Worm (Caenorhabditis elegans) whole organism, L2 larva: Measurements from ENCODE around the gene cal-8.

Experiments used
- C34F6.9 ChIP-seq: fragments of 150-350 bp; optimal IDR thresholded peaks from 2 replicates; lab custom pipeline; 2014; ENCODE audit warnings: missing biosample characterization, missing genetic modification characterization
- F13H6.1 ChIP-seq: sonication (generic microtip); optimal IDR thresholded peaks from 2 replicates; lab custom pipeline; 2016; ENCODE audit warnings: missing genetic modification characterization, missing compliant biosample characterization
- Y55F3AM.14 ChIP-seq: fragments of 200-800 bp; sonication (Bioruptor generic); optimal IDR thresholded peaks from 2 replicates; lab custom pipeline; 2018; ENCODE audit warnings: mild to moderate bottlenecking, missing genetic modification characterization, missing compliant biosample characterization
- ZK546.5 ChIP-seq: sonication (generic microtip); optimal IDR thresholded peaks from 2 replicates; lab custom pipeline; 2017; ENCODE audit warnings: missing biosample characterization, missing genetic modification characterization
- alr-1 ChIP-seq: fragments of 150-350 bp; optimal IDR thresholded peaks from 2 replicates; lab custom pipeline; 2014; ENCODE audit warnings: missing biosample characterization, missing genetic modification characterization
- blmp-1 ChIP-seq: sonication (generic microtip); optimal IDR thresholded peaks from 2 replicates; lab custom pipeline; 2017; ENCODE audit warnings: missing genetic modification characterization, mild to moderate bottlenecking, missing compliant biosample characterization, antibody characterized with exemption, moderate library complexity; ENCODE audit not compliant: insufficient read depth
- dmd-4 ChIP-seq: sonication (generic microtip); optimal IDR thresholded peaks from 2 replicates; lab custom pipeline; 2017; ENCODE audit warnings: missing biosample characterization, missing genetic modification characterization
- elt-1 ChIP-seq: fragments of 150-350 bp; optimal IDR thresholded peaks from 2 replicates; lab custom pipeline; 2014; ENCODE audit warnings: missing biosample characterization, missing genetic modification characterization
- elt-3 ChIP-seq: sonication (generic microtip); optimal IDR thresholded peaks from 2 replicates; lab custom pipeline; 2017; ENCODE audit warnings: missing biosample characterization, missing genetic modification characterization
- fos-1 ChIP-seq: fragments of 150-350 bp; optimal IDR thresholded peaks from 2 replicates; lab custom pipeline; 2014; ENCODE audit warnings: missing biosample characterization, missing genetic modification characterization
- gmeb-1 ChIP-seq: fragments of 150-350 bp; optimal IDR thresholded peaks from 2 replicates; lab custom pipeline; 2014; ENCODE audit warnings: missing biosample characterization, missing genetic modification characterization
- lin-11 ChIP-seq: fragments of 150-350 bp; sonication (generic microtip); optimal IDR thresholded peaks from 2 replicates; lab custom pipeline; 2014; ENCODE audit warnings: missing biosample characterization, missing genetic modification characterization, inconsistent platforms, mixed read lengths
- lin-13 ChIP-seq: fragments of 150-350 bp; optimal IDR thresholded peaks from 2 replicates; lab custom pipeline; 2014; ENCODE audit warnings: missing biosample characterization, missing genetic modification reagents, missing genetic modification characterization
- lin-39 ChIP-seq: fragments of 150-350 bp; optimal IDR thresholded peaks from 2 replicates; lab custom pipeline; 2014; ENCODE audit warnings: missing biosample characterization, missing genetic modification reagents, missing genetic modification characterization
- lsy-2 ChIP-seq, 2 experiments: fragments of 150-350 bp in 1 of 2; sonication (generic microtip) in 1 of 2; optimal IDR thresholded peaks; 2 replicates each; lab custom pipeline; 2014 to 2017; ENCODE audit warnings: missing biosample characterization in 2 of 2, missing genetic modification characterization in 2 of 2
- mab-5 ChIP-seq: fragments of 150-350 bp; optimal IDR thresholded peaks from 2 replicates; lab custom pipeline; 2014; ENCODE audit warnings: missing biosample characterization, missing genetic modification characterization
- mbf-1 ChIP-seq: sonication (generic microtip); optimal IDR thresholded peaks from 2 replicates; lab custom pipeline; 2017; ENCODE audit warnings: missing biosample characterization, missing genetic modification characterization
- mdl-1 ChIP-seq, 2 experiments: fragments of 150-350 bp in 1 of 2; sonication (generic microtip) in 1 of 2; optimal IDR thresholded peaks; 2 replicates each; lab custom pipeline; 2017; ENCODE audit warnings: missing biosample characterization in 2 of 2, missing genetic modification characterization in 2 of 2
- nhr-10 ChIP-seq: sonication (generic microtip); optimal IDR thresholded peaks from 2 replicates; lab custom pipeline; 2017; ENCODE audit warnings: missing biosample characterization, missing genetic modification characterization
- nhr-12 ChIP-seq: fragments of 150-350 bp; optimal IDR thresholded peaks from 2 replicates; lab custom pipeline; 2014; ENCODE audit warnings: missing biosample characterization, missing genetic modification characterization
- nhr-129 ChIP-seq: fragments of 150-350 bp; optimal IDR thresholded peaks from 2 replicates; lab custom pipeline; 2014; ENCODE audit warnings: missing biosample characterization, missing genetic modification characterization
- nhr-21 ChIP-seq: fragments of 150-350 bp; optimal IDR thresholded peaks from 2 replicates; lab custom pipeline; 2014; ENCODE audit warnings: missing biosample characterization, missing genetic modification characterization
- nhr-23 ChIP-seq: fragments of 150-350 bp; optimal IDR thresholded peaks from 2 replicates; lab custom pipeline; 2014; ENCODE audit warnings: missing biosample characterization, missing genetic modification reagents, missing genetic modification characterization
- nhr-237 ChIP-seq: fragments of 150-350 bp; optimal IDR thresholded peaks from 2 replicates; lab custom pipeline; 2014; ENCODE audit warnings: missing biosample characterization, missing genetic modification characterization
- sem-4 ChIP-seq: fragments of 150-350 bp; optimal IDR thresholded peaks from 2 replicates; lab custom pipeline; 2014; ENCODE audit warnings: missing biosample characterization, missing genetic modification reagents, missing genetic modification characterization
- sma-3 ChIP-seq: sonication (generic microtip); optimal IDR thresholded peaks from 2 replicates; lab custom pipeline; 2016; ENCODE audit warnings: missing genetic modification reagents, missing genetic modification characterization, missing compliant biosample characterization
- sma-9 ChIP-seq, 2 experiments: fragments of 150-350 bp in 1 of 2; sonication (generic microtip) in 1 of 2; optimal IDR thresholded peaks; 2 replicates each; lab custom pipeline; 2014 to 2016; ENCODE audit warnings: missing genetic modification characterization in 2 of 2, mild to moderate bottlenecking in 1 of 2, missing biosample characterization in 1 of 2, missing compliant biosample characterization in 1 of 2, missing genetic modification reagents in 1 of 2, moderate library complexity in 1 of 2
- unc-55 ChIP-seq: fragments of 150-350 bp; sonication (generic microtip); optimal IDR thresholded peaks from 3 replicates; lab custom pipeline; 2014; ENCODE audit warnings: missing biosample characterization, missing genetic modification reagents, missing genetic modification characterization
- zag-1 ChIP-seq: fragments of 150-350 bp; optimal IDR thresholded peaks from 2 replicates; lab custom pipeline; 2014; ENCODE audit warnings: missing biosample characterization, missing genetic modification characterization
- ztf-1 ChIP-seq: fragments of 200-800 bp; sonication (Bioruptor generic); conservative IDR thresholded peaks from 2 replicates; pipeline ENCODE4 v1.3.6; 2022; ENCODE audit warnings: missing genetic modification characterization, missing compliant biosample characterization
- ztf-11 ChIP-seq: sonication (generic microtip); optimal IDR thresholded peaks from 2 replicates; lab custom pipeline; 2017; ENCODE audit warnings: missing biosample characterization, missing genetic modification characterization

Gene cal-8

ce11 chrII:5465729-5466408, 16.0 kb downstream of the cal-8 start, which contains the start of gene clr-1:
clr-1 (plus strand) TSS chrII:5466358.
- TF ChIP-seq F13H6.1 (peak; percentile 13), mbf-1 (tag; lab: Kevin White, UChicago) (no peak), mdl-1 (tag; optimal IDR thresholded peaks at IDR 0.05; lab: Kevin White, UChicago) (no peak), ztf-1 (GFP tag; lab: Robert Waterston, UW) (no peak), ztf-11 (tag; lab: Kevin White, UChicago) (no peak)

DNA sequence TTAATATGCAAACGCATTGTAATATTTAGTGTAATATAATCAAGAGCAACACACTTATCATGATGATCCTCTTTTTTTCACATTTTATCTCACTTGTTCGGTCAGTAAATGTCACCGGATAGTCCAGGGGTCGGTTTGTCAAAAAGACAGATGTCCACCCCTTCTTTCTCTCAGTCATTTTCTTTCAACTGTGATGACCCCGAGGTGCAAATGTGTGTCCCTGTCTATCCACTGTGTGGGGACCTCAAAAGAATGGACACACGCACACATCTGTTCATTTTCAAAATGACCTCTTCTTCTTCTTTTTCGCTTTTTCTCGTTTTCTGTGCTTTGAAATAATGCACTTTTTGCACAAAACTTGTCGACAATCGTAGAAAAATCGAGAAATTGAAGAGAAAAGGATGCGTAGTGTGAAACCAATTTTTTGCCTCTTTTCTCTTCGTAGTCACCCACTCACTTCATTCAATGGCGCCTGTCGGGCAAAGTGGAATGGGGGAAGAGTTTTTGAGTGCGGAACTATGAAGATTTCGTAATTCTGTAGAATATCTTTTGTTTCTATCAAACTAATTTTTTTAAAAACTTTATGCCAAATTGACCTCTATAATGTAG, 18.0 kb downstream of the cal-8 start:
- TF ChIP-seq sem-4 (tag; lab: Kevin White, UChicago): peak; percentile 49
- peak; percentile 43 for TF ChIP-seq nhr-129 (tag; lab: Kevin White, UChicago)
- TF ChIP-seq gmeb-1 (tag; lab: Kevin White, UChicago): no peak
- TF ChIP-seq C34F6.9 (tag; lab: Kevin White, UChicago): peak; percentile 23
- TF ChIP-seq lin-11 (tag; lab: Kevin White, UChicago): no peak
- peak in 1 of 2 experiments; percentile 46 for TF ChIP-seq lsy-2 (tag; optimal IDR thresholded peaks at IDR 0.05; lab: Kevin White, UChicago)
- TF ChIP-seq F13H6.1: peak; percentile 44
- TF ChIP-seq nhr-10 (tag; lab: Kevin White, UChicago): no peak
- TF ChIP-seq lin-39 (tag; lab: Kevin White, UChicago): no peak
- peak; percentile 41 for TF ChIP-seq unc-55 (GFP tag; lab: Kevin White, UChicago)
- TF ChIP-seq zag-1: peak; percentile 32

DNA sequence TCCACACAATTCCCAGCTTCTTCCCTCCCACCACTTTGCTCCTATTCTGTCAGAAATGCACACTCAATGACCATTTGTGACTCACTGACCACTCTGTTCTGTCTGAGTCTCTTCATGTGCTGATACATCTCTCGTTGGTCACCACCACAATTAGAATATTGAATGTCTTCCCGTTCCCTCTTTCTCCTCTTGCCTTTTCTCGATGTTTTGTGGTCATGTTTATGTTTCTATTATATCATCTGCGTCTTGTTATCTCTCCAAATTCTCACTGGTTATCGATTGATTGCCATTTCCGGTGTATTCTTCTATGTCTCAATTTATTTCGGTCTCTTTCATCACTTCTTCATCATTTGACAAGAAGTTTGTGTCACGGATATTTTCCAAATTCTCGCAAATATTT, 20.9 kb downstream of the cal-8 start:
- TF ChIP-seq fos-1 (tag; lab: Kevin White, UChicago) (peak; percentile 44), F13H6.1 (peak; percentile 46), mab-5 (tag; lab: Kevin White, UChicago) (no peak), elt-1 (no peak), ztf-1 (GFP tag; lab: Robert Waterston, UW) (no peak), lin-13 (no peak)

ce11 chrII:5459534-5459933, 22.3 kb downstream of the cal-8 start:
- TF ChIP-seq nhr-12 (tag; lab: Kevin White, UChicago): no peak
- no peak for TF ChIP-seq lin-13
- no peak for TF ChIP-seq unc-55 (GFP tag; lab: Kevin White, UChicago)
- no peak for TF ChIP-seq ZK546.5 (tag; lab: Kevin White, UChicago)
- TF ChIP-seq sma-9 (GFP tag; optimal IDR thresholded peaks at IDR 0.05; lab: Kevin White, UChicago): peak; percentile 9
- TF ChIP-seq sma-9 (tag; optimal IDR thresholded peaks at IDR 0.05; lab: Kevin White, UChicago): no peak
- TF ChIP-seq ztf-1 (GFP tag; lab: Robert Waterston, UW): no peak
- no peak for TF ChIP-seq mab-5 (tag; lab: Kevin White, UChicago)
- no peak for TF ChIP-seq dmd-4
- peak; percentile 60 for TF ChIP-seq blmp-1
- peak; percentile 68 for TF ChIP-seq sma-3
- TF ChIP-seq Y55F3AM.14: no peak
- no peak for TF ChIP-seq alr-1 (tag; lab: Kevin White, UChicago)
- TF ChIP-seq nhr-21 (tag; lab: Kevin White, UChicago): no peak
- TF ChIP-seq fos-1 (tag; lab: Kevin White, UChicago): peak; percentile 43
- no peak for TF ChIP-seq nhr-237 (tag; lab: Kevin White, UChicago)
- TF ChIP-seq elt-3 (tag; lab: Kevin White, UChicago): no peak

ce11 chrII:5458683-5459410, 23.0 kb downstream of the cal-8 start:
- TF ChIP-seq fos-1 (tag; lab: Kevin White, UChicago) (peak; percentile 34), blmp-1 (peak; percentile 54), lin-11 (tag; lab: Kevin White, UChicago) (no peak), nhr-23 (tag; lab: Kevin White, UChicago) (no peak)
- TF ChIP-seq, all 48 proteins: peak for 2
